Worm (Caenorhabditis elegans) whole organism, L4 larva: ENCODE data around the gene ule-5.

Source experiments
- ceh-28 ChIP-seq: fragments of 150-350 bp; optimal IDR thresholded peaks from 2 replicates; lab custom pipeline; 2014; ENCODE audit warnings: missing biosample characterization, missing genetic modification reagents, missing genetic modification characterization
- ceh-82 ChIP-seq: sonication (generic microtip); optimal IDR thresholded peaks from 2 replicates; lab custom pipeline; 2017; ENCODE audit warnings: missing biosample characterization, missing genetic modification characterization
- egl-27 ChIP-seq: sonication (generic microtip); optimal IDR thresholded peaks from 3 replicates; lab custom pipeline; 2017; ENCODE audit warnings: missing biosample characterization, missing genetic modification reagents, missing genetic modification characterization
- mep-1 ChIP-seq: fragments of 150-350 bp; sonication (generic microtip); optimal IDR thresholded peaks from 3 replicates; lab custom pipeline; 2014; ENCODE audit warnings: missing biosample characterization, missing genetic modification characterization

- TF ChIP-seq ceh-28 (tag; lab: Kevin White, UChicago) (no peak), mep-1 (no peak), ceh-82 (no peak), egl-27 (no peak)
These were observed 15.1 kb downstream of the ule-5 start, which contains the start of gene Y62H9A.9 for ce11 chrX:11898040-11898439.
